Fruit fly (Drosophila melanogaster) whole organism, adult: ENCODE measurements around the gene CG32073.

Source experiments
- CG12768 ChIP-seq: fragments of 200-800 bp; sonication (Bioruptor generic); optimal IDR thresholded peaks from 2 replicates; lab custom pipeline; 2017; ENCODE audit warnings: missing biosample characterization, missing genetic modification characterization, mild to moderate bottlenecking, moderate library complexity, missing genetic modification reagents
- CG5204 ChIP-seq: fragments of 200-800 bp; sonication (Bioruptor generic); optimal IDR thresholded peaks from 2 replicates; lab custom pipeline; 2016; ENCODE audit warnings: missing biosample characterization, missing genetic modification characterization
- CG7101 ChIP-seq: fragments of 200-800 bp; sonication (Bioruptor generic); optimal IDR thresholded peaks from 2 replicates; lab custom pipeline; 2018; ENCODE audit warnings: missing biosample characterization, mild to moderate bottlenecking, missing genetic modification characterization, moderate library complexity
- Crg-1 ChIP-seq: fragments of 200-800 bp; sonication (Bioruptor generic); optimal IDR thresholded peaks from 2 replicates; lab custom pipeline; 2016; ENCODE audit warnings: missing biosample characterization, missing genetic modification characterization
- kay ChIP-seq: fragments of 200-800 bp; sonication (Bioruptor generic); peaks from one replicate; lab custom pipeline; 2016; ENCODE audit warnings: missing biosample characterization, missing genetic modification characterization, borderline replicate concordance
- ovo ChIP-seq: fragments of 200-800 bp; sonication (Bioruptor generic); optimal IDR thresholded peaks from 2 replicates; lab custom pipeline; 2016; ENCODE audit warnings: missing biosample characterization, missing genetic modification characterization

dm6 chr3L:11138862-11139261 is 31.5 kb upstream of the CG32073 start:
- TF ChIP-seq CG12768 (GFP tag; lab: Kevin White, UChicago) (no peak), kay (no peak), CG5204 (GFP tag; lab: Kevin White, UChicago) (no peak), Crg-1 (GFP tag; lab: Kevin White, UChicago) (no peak), ovo (GFP tag; lab: Kevin White, UChicago) (no peak), CG7101 (no peak)
